Fruit fly (Drosophila melanogaster): ENCODE measurements around the gene nAChRbeta3.

Gene nAChRbeta3

dm6 chr2L:574226-574625 is 29.3 kb downstream of the nAChRbeta3 start, which contains the start of the genes Ipk2 and cold (continued):
- TF ChIP-seq Optix (GFP tag; IDR thresholded peaks at IDR 0.05) (peak; percentile 57; the same call in 1 of the 3 replicates), H15 (GFP tag; IDR thresholded peaks at IDR 0.05) (peak; percentile 21; the same call in 1 of the 3 replicates), sqz (GFP tag; optimal IDR thresholded peaks at IDR 0.05) (no peak), CTCF (GFP tag; optimal IDR thresholded peaks at IDR 0.05) (peak; percentile 70), CrebB (tag; optimal IDR thresholded peaks at IDR 0.05) (peak; percentile 31), CG13424 (tag; optimal IDR thresholded peaks at IDR 0.05) (peak; percentile 81), tup (GFP tag; optimal IDR thresholded peaks at IDR 0.05) (peak; percentile 88), Oaz (GFP tag; IDR thresholded peaks at IDR 0.05) (no peak), CG32532 (GFP tag; IDR thresholded peaks at IDR 0.05) (peak; percentile 85), Doc3 (GFP tag; IDR thresholded peaks at IDR 0.05; ENCODE audit: partially characterized antibody) (no peak), CkIIα-i1 (GFP tag; IDR thresholded peaks at IDR 0.05) (no peak), Eip74EF (GFP tag; optimal IDR thresholded peaks at IDR 0.05) (no peak), CG1647 (GFP tag; optimal IDR thresholded peaks at IDR 0.05) (peak; percentile 75), disco-r (GFP tag; optimal IDR thresholded peaks at IDR 0.05) (peak; percentile 52), CG30431 (GFP tag; optimal IDR thresholded peaks at IDR 0.05) (peak; percentile 63), CHES-1-like (GFP tag; optimal IDR thresholded peaks at IDR 0.05) (peak; percentile 84), CG5245 (GFP tag; optimal IDR thresholded peaks at IDR 0.05) (peak; percentile 75), CG13894 (tag; optimal IDR thresholded peaks at IDR 0.05) (no peak), GATAe (GFP tag; conservative IDR thresholded peaks at IDR 0.05) (peak; percentile 56; the same call in 1 of the 2 replicates), pb (GFP tag; optimal IDR thresholded peaks at IDR 0.05) (peak; percentile 50), Blimp-1 (GFP tag; optimal IDR thresholded peaks at IDR 0.05) (no peak), CG8765 (GFP tag; IDR thresholded peaks at IDR 0.05) (peak; percentile 64), esg (GFP tag; conservative IDR thresholded peaks at IDR 0.05) (peak; percentile 49), inv (GFP tag; IDR thresholded peaks at IDR 0.05; ENCODE audit: partially characterized antibody) (no peak), CG17385 (GFP tag; optimal IDR thresholded peaks at IDR 0.05) (peak; percentile 76), CG11247 (GFP tag; IDR thresholded peaks at IDR 0.05) (peak; percentile 64), Elba2 (GFP tag; optimal IDR thresholded peaks at IDR 0.05) (peak; percentile 35), sob (GFP tag; IDR thresholded peaks at IDR 0.05) (peak; percentile 86; the same call in 1 of the 2 replicates), CG6689 (GFP tag; IDR thresholded peaks at IDR 0.05) (peak; percentile 74), Sry-δ (GFP tag; optimal IDR thresholded peaks at IDR 0.05) (peak; percentile 52), bigmax (GFP tag; optimal IDR thresholded peaks at IDR 0.05) (no peak), al (GFP tag; IDR thresholded peaks at IDR 0.05) (peak; percentile 72), CG1024 (GFP tag; IDR thresholded peaks at IDR 0.05) (peak; percentile 63; the same call in 1 of the 2 replicates), hbn (GFP tag; IDR thresholded peaks at IDR 0.05; ENCODE audit: partially characterized antibody) (no peak), Ada2b (GFP tag; IDR thresholded peaks at IDR 0.05) (peak; percentile 60), CG5953 (GFP tag; IDR thresholded peaks at IDR 0.05) (no peak), br (optimal IDR thresholded peaks at IDR 0.05) (no peak), CG15514 (GFP tag; optimal IDR thresholded peaks at IDR 0.05) (peak; percentile 88), her (GFP tag; optimal IDR thresholded peaks at IDR 0.05) (peak; percentile 36), Lhr (GFP tag; optimal IDR thresholded peaks at IDR 0.05) (peak; percentile 57), BEAF-32 (GFP tag; optimal IDR thresholded peaks at IDR 0.05) (peak; percentile 46), bowl (GFP tag; IDR thresholded peaks at IDR 0.05) (no peak), Dref (GFP tag; IDR thresholded peaks at IDR 0.05) (0 out of 2 replicates have a peak, but pooled peaks have one; percentile 38), CG8388 (GFP tag; optimal IDR thresholded peaks at IDR 0.05) (peak; percentile 64), CG17829 (tag; optimal IDR thresholded peaks at IDR 0.05) (peak; percentile 77), Trl (optimal IDR thresholded peaks at IDR 0.05) (no peak), Trl (GFP tag; optimal IDR thresholded peaks at IDR 0.05) (peak; percentile 78), sens-2 (GFP tag; IDR thresholded peaks at IDR 0.05) (no peak), nau (GFP tag; optimal IDR thresholded peaks at IDR 0.05) (no peak), bsh (GFP tag; optimal IDR thresholded peaks at IDR 0.05) (peak in 1 of 2 experiments; percentile 69), CG17612 (GFP tag; IDR thresholded peaks at IDR 0.05) (peak; percentile 14; the same call in 1 of the 2 replicates), Aef1 (GFP tag; IDR thresholded peaks at IDR 0.05) (peak; percentile 69; the same call in 2 of the 3 replicates)

All from whole organism, embryonic.